Fruit fly (Drosophila melanogaster): ENCODE results near the gene Dd.
A peak's percentile ranks its signal among the peaks of the same experiment; 100 is the strongest.

Gene Dd

dm6 chrX:21281039-21281911 lies 42.5 kb downstream of the Dd start, which contains the start of gene Mnr (continued):
- no peak for TF ChIP-seq kah (GFP tag; optimal IDR thresholded peaks at IDR 0.05)
- no peak for TF ChIP-seq gfzf (GFP tag; optimal IDR thresholded peaks at IDR 0.05)
- 0 out of 3 replicates have a peak, but pooled peaks have one; percentile 9 for TF ChIP-seq so (GFP tag; IDR thresholded peaks at IDR 0.05)
- peak; percentile 32 for TF ChIP-seq sd (tag; optimal IDR thresholded peaks at IDR 0.05)
- TF ChIP-seq D (optimal IDR thresholded peaks at IDR 0.05), result no peak
- TF ChIP-seq D (GFP tag; optimal IDR thresholded peaks at IDR 0.05), result no peak
- TF ChIP-seq Camta (GFP tag; optimal IDR thresholded peaks at IDR 0.05), result no peak
- no peak for TF ChIP-seq Eip74EF (GFP tag; optimal IDR thresholded peaks at IDR 0.05)
- peak; percentile 72 for TF ChIP-seq abd-A (tag; optimal IDR thresholded peaks at IDR 0.05)
- peak; percentile 2 for TF ChIP-seq nmo (GFP tag; optimal IDR thresholded peaks at IDR 0.05)
- peak; percentile 99 for TF ChIP-seq chinmo (GFP tag; IDR thresholded peaks at IDR 0.05; ENCODE audit: partially characterized antibody)
- peak; percentile 1 for TF ChIP-seq CG18764 (GFP tag; optimal IDR thresholded peaks at IDR 0.05)
- TF ChIP-seq tna (GFP tag; IDR thresholded peaks at IDR 0.05; ENCODE audit: partially characterized antibody), result peak; percentile 58; the same call in 1 of the 2 replicates
- peak; percentile 61 for TF ChIP-seq CG8478 (optimal IDR thresholded peaks at IDR 0.05)
- peak; percentile 70 for TF ChIP-seq CG8388 (GFP tag; optimal IDR thresholded peaks at IDR 0.05)
- TF ChIP-seq seq (GFP tag; IDR thresholded peaks at IDR 0.05), result peak; percentile 36; the same call in 1 of the 2 replicates
- peak; percentile 25 for TF ChIP-seq lab (GFP tag; optimal IDR thresholded peaks at IDR 0.05)
- peak; percentile 85 for TF ChIP-seq Hr39 (optimal IDR thresholded peaks at IDR 0.05)
- TF ChIP-seq ranshi (GFP tag; IDR thresholded peaks at IDR 0.05), result 0 out of 2 replicates have a peak, but pooled peaks have one; percentile 5
- no peak for TF ChIP-seq CG4424 (GFP tag; optimal IDR thresholded peaks at IDR 0.05)
- TF ChIP-seq sens (GFP tag), result peak; percentile 82
- TF ChIP-seq CG18011 (GFP tag; optimal IDR thresholded peaks at IDR 0.05), result no peak
- TF ChIP-seq CG1792 (GFP tag; optimal IDR thresholded peaks at IDR 0.05), result no peak
- TF ChIP-seq oc (tag; optimal IDR thresholded peaks at IDR 0.05), result peak; percentile 6
- TF ChIP-seq CG34224 (GFP tag; IDR thresholded peaks at IDR 0.05; ENCODE audit: partially characterized antibody), result 0 out of 3 replicates have a peak, but pooled peaks have one; percentile 8
- TF ChIP-seq E2f2 (GFP tag; IDR thresholded peaks at IDR 0.05), result peak; percentile 15; the same call in 1 of the 2 replicates
- TF ChIP-seq CG2199 (GFP tag; IDR thresholded peaks at IDR 0.05), result peak; percentile 63; the same call in 1 of the 3 replicates
- peak; percentile 75 for TF ChIP-seq Med (GFP tag)
- TF ChIP-seq jumu (GFP tag; optimal IDR thresholded peaks at IDR 0.05), result peak; percentile 5
- peak; percentile 21; the same call in 1 of the 2 replicates for TF ChIP-seq NFAT (GFP tag; IDR thresholded peaks at IDR 0.05)
- peak; percentile 76 for TF ChIP-seq D19B (GFP tag; optimal IDR thresholded peaks at IDR 0.05)
- TF ChIP-seq Opbp (GFP tag; IDR thresholded peaks at IDR 0.05; ENCODE audit: partially characterized antibody), result 0 out of 3 replicates have a peak, but pooled peaks have one; percentile 44
- 0 out of 3 replicates have a peak, but pooled peaks have one; percentile 30 for TF ChIP-seq knrl (GFP tag; IDR thresholded peaks at IDR 0.05; ENCODE audit: partially characterized antibody)
- peak; percentile 66; the same call in 2 of the 3 replicates for TF ChIP-seq ci (GFP tag; IDR thresholded peaks at IDR 0.05)
- TF ChIP-seq CG8290 (GFP tag; optimal IDR thresholded peaks at IDR 0.05), result no peak
- TF ChIP-seq CG8290 (tag; optimal IDR thresholded peaks at IDR 0.05), result peak in 1 of 2 experiments; percentile 70
- TF ChIP-seq HLH3B (GFP tag; IDR thresholded peaks at IDR 0.05), result 0 out of 2 replicates have a peak, but pooled peaks have one; percentile 13
- TF ChIP-seq bowl (GFP tag; IDR thresholded peaks at IDR 0.05), result peak; percentile 4; the same call in 1 of the 2 replicates
- TF ChIP-seq gcm (GFP tag; optimal IDR thresholded peaks at IDR 0.05), result peak; percentile 12
- TF ChIP-seq sug (tag; optimal IDR thresholded peaks at IDR 0.05), result peak; percentile 42
- no peak for TF ChIP-seq Lhr (GFP tag; optimal IDR thresholded peaks at IDR 0.05)
- peak; percentile 5 for TF ChIP-seq CG7786 (GFP tag; optimal IDR thresholded peaks at IDR 0.05)
- TF ChIP-seq CG2678 (tag; optimal IDR thresholded peaks at IDR 0.05), result peak; percentile 13
- 0 out of 2 replicates have a peak, but pooled peaks have one; percentile 25 for TF ChIP-seq CG14441 (GFP tag; IDR thresholded peaks at IDR 0.05)

Measured in whole organism, embryonic.